Fruit fly (Drosophila melanogaster) whole organism, embryonic: Measurements from ENCODE around the gene CG31100.
A peak's percentile ranks its signal among the peaks of the same experiment; 100 is the strongest.

Experiments used
- Abd-B ChIP-seq: fragments of 200-800 bp; sonication (Bioruptor generic); optimal IDR thresholded peaks from 2 replicates; lab custom pipeline; 2018; ENCODE audit warnings: missing biosample characterization, mild to moderate bottlenecking, missing genetic modification characterization, moderate library complexity
- Aef1 ChIP-seq: fragments of 200-800 bp; sonication (Bioruptor generic); IDR thresholded peaks from 3 replicates; pipeline ENCODE4 v1.3.6; 2022; ENCODE audit warnings: missing biosample characterization, missing genetic modification characterization
- BEAF-32 ChIP-seq: fragments of 200-800 bp; sonication (Bioruptor generic); optimal IDR thresholded peaks from 3 replicates; lab custom pipeline; 2017; ENCODE audit warnings: missing biosample characterization, missing genetic modification characterization, mild to moderate bottlenecking, moderate library complexity, missing genetic modification reagents
- Blimp-1 ChIP-seq: fragments of 200-800 bp; sonication (Bioruptor generic); optimal IDR thresholded peaks from 3 replicates; lab custom pipeline; 2018; ENCODE audit warnings: missing biosample characterization, missing genetic modification characterization, mild to moderate bottlenecking, moderate library complexity, missing genetic modification reagents
- BtbVII ChIP-seq: fragments of 200-800 bp; sonication (Bioruptor generic); optimal IDR thresholded peaks from 3 replicates; lab custom pipeline; 2017; ENCODE audit warnings: missing biosample characterization, mild to moderate bottlenecking, missing genetic modification characterization
- CG10267 ChIP-seq: fragments of 200-800 bp; sonication (Bioruptor generic); optimal IDR thresholded peaks from 2 replicates; lab custom pipeline; 2018; ENCODE audit warnings: missing biosample characterization, mild to moderate bottlenecking, missing genetic modification characterization, moderate library complexity
- CG10321 ChIP-seq: fragments of 200-800 bp; sonication (Bioruptor generic); IDR thresholded peaks from 2 replicates; pipeline ENCODE4 v1.3.6; 2022; ENCODE audit warnings: missing biosample characterization, missing genetic modification characterization
- CG14050 ChIP-seq: fragments of 200-800 bp; sonication (Bioruptor generic); IDR thresholded peaks from 3 replicates; pipeline ENCODE4 v1.3.6; 2022; ENCODE audit warnings: missing biosample characterization, missing genetic modification characterization
- CG15514 ChIP-seq: fragments of 200-800 bp; sonication (Bioruptor generic); optimal IDR thresholded peaks from 3 replicates; lab custom pipeline; 2017; ENCODE audit warnings: missing biosample characterization, missing genetic modification characterization, mild to moderate bottlenecking, moderate library complexity, missing genetic modification reagents
- CG1603 ChIP-seq: fragments of 200-800 bp; sonication (Bioruptor generic); optimal IDR thresholded peaks from 2 replicates; lab custom pipeline; 2019; ENCODE audit warnings: missing biosample characterization, mild to moderate bottlenecking, missing genetic modification characterization, moderate library complexity
- CG17186 ChIP-seq: fragments of 200-800 bp; sonication (Bioruptor generic); optimal IDR thresholded peaks from 3 replicates; lab custom pipeline; 2017; ENCODE audit warnings: missing biosample characterization, missing genetic modification reagents, missing genetic modification characterization
- CG17361 ChIP-seq: fragments of 200-800 bp; sonication (Bioruptor generic); IDR thresholded peaks from 3 replicates; pipeline ENCODE4 v1.3.6; 2022; ENCODE audit warnings: missing biosample characterization, missing genetic modification characterization
- CG2116 ChIP-seq: fragments of 200-800 bp; sonication (Bioruptor generic); optimal IDR thresholded peaks from 3 replicates; lab custom pipeline; 2018; ENCODE audit warnings: missing biosample characterization, mild to moderate bottlenecking, missing genetic modification characterization
- CG30020 ChIP-seq: fragments of 200-800 bp; optimal IDR thresholded peaks from 2 replicates; lab custom pipeline; 2019; ENCODE audit warnings: missing biosample characterization, mild to moderate bottlenecking, missing genetic modification characterization, moderate library complexity
- CG33213 ChIP-seq: fragments of 200-800 bp; sonication (Bioruptor generic); optimal IDR thresholded peaks from 3 replicates; lab custom pipeline; 2016; ENCODE audit warnings: missing biosample characterization, missing genetic modification characterization
- CG33557 ChIP-seq: fragments of 200-800 bp; sonication (Bioruptor generic); optimal IDR thresholded peaks from 2 replicates; lab custom pipeline; 2019; ENCODE audit warnings: missing biosample characterization, mild to moderate bottlenecking, missing genetic modification characterization, moderate library complexity
- CG34376 ChIP-seq: fragments of 200-800 bp; sonication (Bioruptor generic); optimal IDR thresholded peaks from 2 replicates; lab custom pipeline; 2018; ENCODE audit warnings: missing biosample characterization, mild to moderate bottlenecking, missing genetic modification characterization
- CG3847 ChIP-seq: fragments of 200-800 bp; sonication (Bioruptor generic); IDR thresholded peaks from 2 replicates; pipeline ENCODE4 v1.3.6; 2022; ENCODE audit warnings: missing biosample characterization, missing genetic modification characterization
- CG5245 ChIP-seq: fragments of 200-800 bp; sonication (Bioruptor generic); optimal IDR thresholded peaks from 3 replicates; lab custom pipeline; 2016; ENCODE audit warnings: missing biosample characterization, missing genetic modification characterization
- CG9797 ChIP-seq: fragments of 200-800 bp; sonication (Bioruptor generic); optimal IDR thresholded peaks from 3 replicates; lab custom pipeline; 2018; ENCODE audit warnings: missing biosample characterization, mild to moderate bottlenecking, missing genetic modification characterization
- CTCF ChIP-seq: fragments of 200-800 bp; sonication (Bioruptor generic); optimal IDR thresholded peaks from 2 replicates; lab custom pipeline; 2017; ENCODE audit warnings: missing biosample characterization, mild to moderate bottlenecking, missing genetic modification characterization, moderate library complexity
- CoRest ChIP-seq: fragments of 200-800 bp; sonication (Bioruptor generic); optimal IDR thresholded peaks from 3 replicates; lab custom pipeline; 2018; ENCODE audit warnings: missing biosample characterization, mild to moderate bottlenecking, missing genetic modification characterization, moderate library complexity
- CrebB ChIP-seq: fragments of 200-800 bp; sonication (Bioruptor generic); optimal IDR thresholded peaks from 3 replicates; lab custom pipeline; 2018; ENCODE audit warnings: missing biosample characterization, mild to moderate bottlenecking, missing genetic modification characterization
- Dfd ChIP-seq, 2 experiments: fragments of >200 bp; optimal IDR thresholded peaks; 2 replicates each; lab custom pipeline; 2017; ENCODE audit warnings: missing biosample characterization in 2 of 2, missing genetic modification characterization in 2 of 2
- Ets97D ChIP-seq: fragments of 200-800 bp; sonication (Bioruptor generic); optimal IDR thresholded peaks from 3 replicates; lab custom pipeline; 2016; ENCODE audit warnings: missing biosample characterization, missing genetic modification characterization
- Kr ChIP-seq: fragments of 200-800 bp; sonication (Bioruptor generic); optimal IDR thresholded peaks from 2 replicates; lab custom pipeline; 2017; ENCODE audit warnings: missing biosample characterization, mild to moderate bottlenecking, missing genetic modification characterization
- MESR4 ChIP-seq: fragments of 200-800 bp; sonication (Bioruptor generic); optimal IDR thresholded peaks from 2 replicates; lab custom pipeline; 2018; ENCODE audit warnings: missing biosample characterization, mild to moderate bottlenecking, missing genetic modification characterization, moderate library complexity
- Mrtf ChIP-seq: fragments of 200-800 bp; sonication (Bioruptor generic); IDR thresholded peaks from 3 replicates; pipeline ENCODE4 v1.3.6; 2022; ENCODE audit warnings: missing biosample characterization, missing genetic modification characterization
- Myb ChIP-seq: fragments of 200-800 bp; sonication (Bioruptor generic); optimal IDR thresholded peaks from 2 replicates; lab custom pipeline; 2016; ENCODE audit warnings: missing biosample characterization, missing genetic modification characterization
- Pdp1 ChIP-seq, 2 experiments: fragments of 200-800 bp; sonication (Bioruptor generic); optimal IDR thresholded peaks; 3 replicates each; lab custom pipeline; 2016; ENCODE audit warnings: missing biosample characterization in 2 of 2, missing genetic modification characterization in 2 of 2, mild to moderate bottlenecking in 1 of 2, moderate library complexity in 1 of 2
- Ptx1 ChIP-seq: fragments of 200-800 bp; sonication (Bioruptor generic); IDR thresholded peaks from 2 replicates; pipeline ENCODE4 v1.3.6; 2022; ENCODE audit warnings: missing biosample characterization, missing genetic modification characterization
- Sin3A ChIP-seq: fragments of >200 bp; optimal IDR thresholded peaks from 2 replicates; lab custom pipeline; 2018
- Sox100B ChIP-seq: fragments of 200-800 bp; sonication (Bioruptor generic); optimal IDR thresholded peaks from 3 replicates; lab custom pipeline; 2018; ENCODE audit warnings: missing biosample characterization, mild to moderate bottlenecking, missing genetic modification characterization
- Sry-δ ChIP-seq: fragments of 200-800 bp; sonication (Bioruptor generic); optimal IDR thresholded peaks from 2 replicates; lab custom pipeline; 2016; ENCODE audit warnings: missing biosample characterization, missing genetic modification characterization
- Tbp ChIP-seq: fragments of >200 bp; optimal IDR thresholded peaks from 2 replicates; lab custom pipeline; 2018; ENCODE audit warnings: missing biosample characterization, missing genetic modification characterization
- al ChIP-seq: fragments of 200-800 bp; sonication (Bioruptor generic); IDR thresholded peaks from 2 replicates; pipeline ENCODE4 v1.3.6; 2022; ENCODE audit warnings: missing biosample characterization, missing genetic modification characterization
- fd96Cb ChIP-seq: fragments of 200-800 bp; sonication (Bioruptor generic); optimal IDR thresholded peaks from 2 replicates; lab custom pipeline; 2018; ENCODE audit warnings: missing biosample characterization, mild to moderate bottlenecking, missing genetic modification characterization, moderate library complexity
- gcm2 ChIP-seq: fragments of 200-800 bp; sonication (Bioruptor generic); optimal IDR thresholded peaks from 2 replicates; lab custom pipeline; 2016; ENCODE audit warnings: missing biosample characterization, missing genetic modification characterization
- gro ChIP-seq: fragments of 200-800 bp; sonication (Bioruptor generic); optimal IDR thresholded peaks from 2 replicates; lab custom pipeline; 2016; ENCODE audit warnings: missing biosample characterization, missing genetic modification characterization
- jigr1 ChIP-seq: fragments of 200-800 bp; sonication (Bioruptor generic); IDR thresholded peaks from 3 replicates; pipeline ENCODE4 v1.3.6; 2022; ENCODE audit warnings: missing biosample characterization, missing genetic modification characterization
- ken ChIP-seq: fragments of 200-800 bp; sonication (Bioruptor generic); IDR thresholded peaks from 3 replicates; pipeline ENCODE4 v1.3.6; 2022; ENCODE audit warnings: missing biosample characterization, missing genetic modification characterization
- lov ChIP-seq, 2 experiments: fragments of 200-800 bp in 1 of 2; fragments of >200 bp in 1 of 2; sonication (Bioruptor generic) in 1 of 2; IDR thresholded peaks in 1 of 2; optimal IDR thresholded peaks in 1 of 2; 2 replicates in 1 of 2; 3 replicates in 1 of 2; pipeline versions ENCODE4 v1.3.6 to Lab custom; 2017 to 2022; ENCODE audit warnings: missing biosample characterization in 1 of 2, missing genetic modification characterization in 1 of 2
- nerfin-1 ChIP-seq: fragments of 200-800 bp; sonication (Bioruptor generic); optimal IDR thresholded peaks from 3 replicates; lab custom pipeline; 2019; ENCODE audit warnings: missing biosample characterization, mild to moderate bottlenecking, missing genetic modification characterization, moderate library complexity
- nmo ChIP-seq: fragments of 200-800 bp; sonication (Bioruptor generic); optimal IDR thresholded peaks from 2 replicates; lab custom pipeline; 2018; ENCODE audit warnings: missing biosample characterization, mild to moderate bottlenecking, missing genetic modification characterization, moderate library complexity
- phol ChIP-seq: fragments of 200-800 bp; sonication (Bioruptor generic); optimal IDR thresholded peaks from 3 replicates; lab custom pipeline; 2018; ENCODE audit warnings: missing biosample characterization, mild to moderate bottlenecking, missing genetic modification characterization, moderate library complexity
- pzg ChIP-seq: fragments of 200-800 bp; sonication (Bioruptor generic); optimal IDR thresholded peaks from 3 replicates; lab custom pipeline; 2018; ENCODE audit warnings: missing biosample characterization, mild to moderate bottlenecking, missing genetic modification characterization, moderate library complexity
- sd ChIP-seq: fragments of 200-800 bp; sonication (Bioruptor generic); optimal IDR thresholded peaks from 3 replicates; lab custom pipeline; 2018; ENCODE audit warnings: missing biosample characterization, mild to moderate bottlenecking, missing genetic modification characterization, moderate library complexity
- sima ChIP-seq: fragments of 200-800 bp; sonication (Bioruptor generic); optimal IDR thresholded peaks from 2 replicates; lab custom pipeline; 2016; ENCODE audit warnings: missing biosample characterization, missing genetic modification characterization
- sna ChIP-seq: fragments of 200-800 bp; sonication (Bioruptor generic); IDR thresholded peaks from 2 replicates; pipeline ENCODE4 v1.3.6; 2022; ENCODE audit warnings: missing biosample characterization, missing genetic modification characterization; ENCODE audit not compliant: partially characterized antibody
- toy ChIP-seq: fragments of 200-800 bp; sonication (Bioruptor generic); IDR thresholded peaks from 2 replicates; pipeline ENCODE4 v1.3.6; 2022; ENCODE audit warnings: missing biosample characterization, missing genetic modification characterization

Gene CG31100

DNA sequence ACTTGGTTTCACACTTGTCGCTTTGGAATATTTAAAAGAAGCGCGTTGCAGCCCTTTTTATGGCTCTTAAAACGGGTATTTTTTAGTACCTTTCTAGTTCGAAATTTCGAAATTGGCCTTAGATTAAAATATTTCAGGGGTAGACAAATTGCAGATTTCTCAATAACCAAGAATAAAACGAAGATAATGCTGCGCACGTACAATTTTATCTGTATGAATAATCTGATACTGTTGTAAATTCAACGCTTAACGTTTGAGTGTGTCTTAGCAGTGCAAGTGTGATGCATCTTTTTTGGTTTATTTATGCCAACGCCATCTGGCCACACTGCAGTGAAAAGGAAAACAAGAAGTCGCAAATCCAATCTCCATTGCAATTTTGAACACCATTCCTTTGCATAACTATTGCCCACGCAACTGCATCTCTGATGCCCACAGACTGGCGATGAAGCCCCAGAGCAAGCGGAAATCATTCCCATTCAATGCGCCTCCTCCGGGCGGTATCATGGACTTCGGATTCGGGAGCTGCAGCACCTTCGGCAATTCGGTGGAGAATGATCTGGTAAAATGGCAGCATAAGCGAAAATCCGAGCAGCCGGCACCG, 47.2 kb upstream of the CG31100 start, which contains the start of gene Nmdmc (continued):
- TF ChIP-seq CG17361 (GFP tag; lab: Robert Waterston, UW) (no peak), pzg (peak; percentile 78), sna (GFP tag; lab: Robert Waterston, UW) (no peak), Sox100B (no peak), CG33213 (GFP tag; lab: Kevin White, UChicago) (no peak), Dfd (GFP tag; optimal IDR thresholded peaks at IDR 0.05; lab: Kevin White, UChicago) (no peak), gro (GFP tag; lab: Kevin White, UChicago) (peak; percentile 16), phol (peak; percentile 62), ken (GFP tag; lab: Robert Waterston, UW) (no peak), lov (optimal IDR thresholded peaks at IDR 0.05; lab: Kevin White, UChicago) (no peak), lov (GFP tag; IDR thresholded peaks at IDR 0.05; lab: Robert Waterston, UW) (no peak), CG1603 (tag; lab: Kevin White, UChicago) (peak; percentile 60), nerfin-1 (peak; percentile 87), CG30020 (tag; lab: Kevin White, UChicago) (peak; percentile 14), CTCF (GFP tag; lab: Kevin White, UChicago) (peak; percentile 18), Kr (GFP tag; lab: Kevin White, UChicago) (peak; percentile 1), CG3847 (no peak), Mrtf (GFP tag; lab: Robert Waterston, UW) (no peak), Abd-B (GFP tag; lab: Kevin White, UChicago) (peak; percentile 76), CG10267 (peak; percentile 55), fd96Cb (no peak), Sin3A (lab: Kevin White, UChicago) (peak; percentile 77), Sry-δ (GFP tag; lab: Kevin White, UChicago) (peak; percentile 29), CG2116 (peak; percentile 57), CG5245 (GFP tag; lab: Kevin White, UChicago) (no peak), nmo (GFP tag; lab: Kevin White, UChicago) (peak; percentile 51), MESR4 (GFP tag; lab: Kevin White, UChicago) (peak; percentile 80), toy (GFP tag; lab: Robert Waterston, UW) (no peak), Myb (GFP tag; lab: Kevin White, UChicago) (peak; percentile 71), jigr1 (no peak), sd (tag; lab: Kevin White, UChicago) (peak; percentile 11), CoRest (tag; lab: Kevin White, UChicago) (peak; percentile 29), CG33557 (peak; percentile 12), CrebB (tag; lab: Kevin White, UChicago) (no peak), CG17186 (GFP tag; lab: Kevin White, UChicago) (peak; percentile 13), BEAF-32 (GFP tag; lab: Kevin White, UChicago) (peak; percentile 44), Ets97D (peak; percentile 38), Ptx1 (GFP tag; lab: Robert Waterston, UW) (no peak), sima (GFP tag; lab: Kevin White, UChicago) (no peak), Tbp (peak; percentile 58), Pdp1 (GFP tag; optimal IDR thresholded peaks at IDR 0.05; lab: Kevin White, UChicago) (peak in 1 of 2 experiments; percentile 5), CG14050 (GFP tag; lab: Robert Waterston, UW) (no peak), CG10321 (GFP tag; lab: Robert Waterston, UW) (no peak), CG34376 (GFP tag; lab: Kevin White, UChicago) (peak; percentile 26), gcm2 (GFP tag; lab: Kevin White, UChicago) (no peak), al (GFP tag; lab: Robert Waterston, UW) (no peak), CG15514 (peak; percentile 69), BtbVII (GFP tag; lab: Kevin White, UChicago) (no peak), CG9797 (GFP tag; lab: Kevin White, UChicago) (peak; percentile 90), Blimp-1 (GFP tag; lab: Kevin White, UChicago) (peak; percentile 50), Aef1 (no peak)
